Fruit fly (Drosophila melanogaster) whole organism, pupa: ENCODE measurements around the gene Vps36.

Source experiments
- CG10348 ChIP-seq: fragments of 200-800 bp; sonication (Bioruptor generic); IDR thresholded peaks from 2 replicates; pipeline ENCODE4 v1.3.6; 2022; ENCODE audit warnings: missing biosample characterization, missing genetic modification characterization
- CG14655 ChIP-seq: fragments of 200-800 bp; sonication (Bioruptor generic); optimal IDR thresholded peaks from 3 replicates; lab custom pipeline; 2017; ENCODE audit warnings: mild to moderate bottlenecking, missing biosample characterization, missing genetic modification reagents, missing genetic modification characterization
- CG15710 ChIP-seq: fragments of 200-800 bp; sonication (Bioruptor generic); optimal IDR thresholded peaks from 2 replicates; lab custom pipeline; 2018; ENCODE audit warnings: missing biosample characterization, mild to moderate bottlenecking, missing genetic modification characterization, moderate library complexity
- CG4496 ChIP-seq: fragments of 200-800 bp; sonication (Bioruptor generic); IDR thresholded peaks from 3 replicates; pipeline ENCODE4 v1.3.6; 2022; ENCODE audit warnings: missing biosample characterization, missing genetic modification characterization
- CG8159 ChIP-seq: fragments of 200-800 bp; sonication (Bioruptor generic); optimal IDR thresholded peaks from 3 replicates; lab custom pipeline; 2018; ENCODE audit warnings: missing biosample characterization, mild to moderate bottlenecking, missing genetic modification characterization, moderate library complexity
- CG9948 ChIP-seq: fragments of 200-800 bp; sonication (Bioruptor generic); optimal IDR thresholded peaks from 2 replicates; lab custom pipeline; 2018; ENCODE audit warnings: missing biosample characterization, mild to moderate bottlenecking, missing genetic modification characterization, moderate library complexity
- D1 ChIP-seq: fragments of 200-800 bp; sonication (Bioruptor generic); optimal IDR thresholded peaks from 2 replicates; lab custom pipeline; 2018; ENCODE audit warnings: missing biosample characterization, mild to moderate bottlenecking, missing genetic modification characterization, moderate library complexity
- EcR ChIP-seq: fragments of 200-800 bp; sonication (Bioruptor generic); optimal IDR thresholded peaks from 3 replicates; lab custom pipeline; 2019; ENCODE audit warnings: missing biosample characterization, missing genetic modification characterization, mild to moderate bottlenecking, moderate library complexity, missing genetic modification reagents
- Pif1A ChIP-seq: fragments of 200-800 bp; sonication (Bioruptor generic); optimal IDR thresholded peaks from 3 replicates; lab custom pipeline; 2016; ENCODE audit warnings: missing biosample characterization, missing genetic modification characterization
- fd96Ca ChIP-seq: fragments of 200-800 bp; sonication (Bioruptor generic); IDR thresholded peaks from 3 replicates; pipeline ENCODE4 v1.3.6; 2022; ENCODE audit warnings: missing biosample characterization, missing genetic modification characterization
- gl ChIP-seq: fragments of 200-800 bp; sonication (Bioruptor generic); optimal IDR thresholded peaks from 2 replicates; lab custom pipeline; 2018; ENCODE audit warnings: missing biosample characterization, mild to moderate bottlenecking, missing genetic modification characterization

dm6 chr3L:13476566-13477452 lies 36.1 kb downstream of the Vps36 start:
- TF ChIP-seq EcR (GFP tag; lab: Kevin White, UChicago) (no peak), gl (tag; lab: Kevin White, UChicago) (peak; percentile 72), CG9948 (tag; lab: Kevin White, UChicago) (peak; percentile 95), CG8159 (peak; percentile 90), CG4496 (GFP tag; lab: Robert Waterston, UW) (peak; percentile 88), CG10348 (GFP tag; lab: Robert Waterston, UW) (peak; percentile 71), Pif1A (peak; percentile 88), D1 (tag; lab: Kevin White, UChicago) (peak; percentile 92), fd96Ca (GFP tag; lab: Robert Waterston, UW) (peak; percentile 86), CG15710 (tag; lab: Kevin White, UChicago) (peak; percentile 93), CG14655 (GFP tag; lab: Kevin White, UChicago) (peak; percentile 97)
